Fruit fly (Drosophila melanogaster) whole organism: ENCODE data around the gene Sfxn1-3.

ENCODE experiments used
- CG8478 ChIP-seq: fragments of >200 bp; optimal IDR thresholded peaks from 2 replicates; lab custom pipeline; 2018; ENCODE audit warnings: inconsistent platforms
- Dll ChIP-seq: fragments of >200 bp; optimal IDR thresholded peaks from 2 replicates; lab custom pipeline; 2017
- EcR ChIP-seq, 2 experiments: fragments of >200 bp; optimal IDR thresholded peaks; 2 replicates each; lab custom pipeline; 2017; ENCODE audit warnings: missing biosample characterization in 2 of 2, missing genetic modification characterization in 2 of 2, missing genetic modification reagents in 2 of 2
- pan ChIP-seq: fragments of >200 bp; optimal IDR thresholded peaks from 2 replicates; lab custom pipeline; 2017
- psq ChIP-seq: fragments of >200 bp; optimal IDR thresholded peaks from 2 replicates; lab custom pipeline; 2017
- usp ChIP-seq: fragments of >200 bp; optimal IDR thresholded peaks from 2 replicates; lab custom pipeline; 2017; ENCODE audit warnings: missing biosample characterization, missing genetic modification characterization, mixed read lengths

The Sfxn1-3 gene

dm6 chr3R:4399810-4400496 lies 21.6 kb downstream of the Sfxn1-3 start:
- TF ChIP-seq psq (lab: Kevin White, UChicago): no peak
- TF ChIP-seq Dll: no peak
- no peak for TF ChIP-seq CG8478 (lab: Kevin White, UChicago)

dm6 chr3R:4400497-4400833 lies 22.1 kb downstream of the Sfxn1-3 start, which contains the start of gene CG14647:
Gene CG14647, plus strand, starts transcription at chr3R:4400510.
- TF ChIP-seq Dll (no peak), pan (lab: Kevin White, UChicago) (no peak), CG8478 (lab: Kevin White, UChicago) (no peak), usp (no peak)

- TF ChIP-seq Dll (no peak), usp (no peak), psq (lab: Kevin White, UChicago) (no peak), EcR (GFP tag; optimal IDR thresholded peaks at IDR 0.05; lab: Kevin White, UChicago) (no peak), CG8478 (lab: Kevin White, UChicago) (no peak), pan (lab: Kevin White, UChicago) (no peak)
Observed at dm6 chr3R:4401977-4402589, 23.7 kb downstream of the Sfxn1-3 start, which contains the start of gene CG9853. Gene CG9853, minus strand, starts transcription at chr3R:4402027.

- TF ChIP-seq usp (no peak), EcR (GFP tag; optimal IDR thresholded peaks at IDR 0.05; lab: Kevin White, UChicago) (no peak), Dll (no peak), pan (lab: Kevin White, UChicago) (no peak), CG8478 (lab: Kevin White, UChicago) (no peak), psq (lab: Kevin White, UChicago) (no peak)
Observed at dm6 chr3R:4402884-4403705, 24.7 kb downstream of the Sfxn1-3 start, which contains the start of gene lost. Gene lost, plus strand, starts transcription at chr3R:4403076.

- TF ChIP-seq Dll (no peak), EcR (GFP tag; optimal IDR thresholded peaks at IDR 0.05; lab: Kevin White, UChicago) (peak in 1 of 2 experiments; percentile 41), pan (lab: Kevin White, UChicago) (no peak)
Observed at dm6 chr3R:4403706-4404392, 25.4 kb downstream of the Sfxn1-3 start.

- TF ChIP-seq Dll: no peak
- TF ChIP-seq usp: no peak
- TF ChIP-seq EcR (GFP tag; optimal IDR thresholded peaks at IDR 0.05; lab: Kevin White, UChicago): no peak
- TF ChIP-seq CG8478 (lab: Kevin White, UChicago): no peak
- no peak for TF ChIP-seq psq (lab: Kevin White, UChicago)
- TF ChIP-seq pan (lab: Kevin White, UChicago): no peak
Observed at dm6 chr3R:4407325-4407724, 28.9 kb downstream of the Sfxn1-3 start.

- TF ChIP-seq EcR (GFP tag; optimal IDR thresholded peaks at IDR 0.05; lab: Kevin White, UChicago) (no peak), usp (no peak), Dll (no peak), pan (lab: Kevin White, UChicago) (no peak), psq (lab: Kevin White, UChicago) (no peak), CG8478 (lab: Kevin White, UChicago) (no peak)
Observed at dm6 chr3R:4416138-4416537, 37.7 kb downstream of the Sfxn1-3 start, which contains the start of gene CG31528. Gene CG31528, plus strand, starts transcription at chr3R:4416438.

dm6 chr3R:4419482-4419881 lies 41.1 kb downstream of the Sfxn1-3 start, which contains the start of gene CG32944:
Gene CG32944, minus strand, starts transcription at chr3R:4419578.
- TF ChIP-seq psq (lab: Kevin White, UChicago) (no peak), Dll (no peak), pan (lab: Kevin White, UChicago) (no peak), EcR (GFP tag; optimal IDR thresholded peaks at IDR 0.05; lab: Kevin White, UChicago) (no peak), CG8478 (lab: Kevin White, UChicago) (no peak), usp (no peak)

- TF ChIP-seq Dll (no peak), EcR (GFP tag; optimal IDR thresholded peaks at IDR 0.05; lab: Kevin White, UChicago) (no peak), CG8478 (lab: Kevin White, UChicago) (no peak), usp (no peak), psq (lab: Kevin White, UChicago) (no peak), pan (lab: Kevin White, UChicago) (no peak)
Observed at dm6 chr3R:4426730-4427129, 48.3 kb downstream of the Sfxn1-3 start, which contains the start of gene CG31525. Gene CG31525, plus strand, starts transcription at chr3R:4427030.

- TF ChIP-seq CG8478 (lab: Kevin White, UChicago) (no peak), pan (lab: Kevin White, UChicago) (peak; percentile 10)
Observed at dm6 chr3R:4428585-4429464, 50.4 kb downstream of the Sfxn1-3 start, which contains the start of gene srl. Gene srl, minus strand, starts transcription at chr3R:4429335.
